Fruit fly (Drosophila melanogaster): ENCODE results near the gene ppk5.

ppk5 gene

dm6 chr3L:21568848-21569372 lies 34.5 kb downstream of the ppk5 start, which contains the start of the genes CRIF and SMC5 (continued):
- TF ChIP-seq CG1647 (GFP tag; optimal IDR thresholded peaks at IDR 0.05) (peak; percentile 56), Tbp (GFP tag; optimal IDR thresholded peaks at IDR 0.05) (no peak), al (GFP tag; IDR thresholded peaks at IDR 0.05) (peak; percentile 32), vfl (GFP tag; optimal IDR thresholded peaks at IDR 0.05) (peak; percentile 46), pnt (GFP tag; optimal IDR thresholded peaks at IDR 0.05) (peak; percentile 30), CG18764 (GFP tag; optimal IDR thresholded peaks at IDR 0.05) (peak; percentile 99), dmrt99B (tag; optimal IDR thresholded peaks at IDR 0.05) (no peak), Aef1 (GFP tag; IDR thresholded peaks at IDR 0.05) (peak; percentile 45; the same call in 1 of the 3 replicates), Sin3A (optimal IDR thresholded peaks at IDR 0.05) (peak; percentile 35), CG9932 (GFP tag; IDR thresholded peaks at IDR 0.05) (peak; percentile 82), ro (GFP tag; IDR thresholded peaks at IDR 0.05) (no peak), CG13296 (GFP tag; optimal IDR thresholded peaks at IDR 0.05) (peak; percentile 35), CG5953 (GFP tag; IDR thresholded peaks at IDR 0.05) (no peak), Meics (GFP tag; optimal IDR thresholded peaks at IDR 0.05) (no peak), E2f1 (GFP tag; IDR thresholded peaks at IDR 0.05) (peak; percentile 44; the same call in 1 of the 2 replicates), CG10565 (GFP tag; optimal IDR thresholded peaks at IDR 0.05) (no peak), CG6254 (GFP tag; optimal IDR thresholded peaks at IDR 0.05) (no peak), chif (GFP tag; optimal IDR thresholded peaks at IDR 0.05) (peak; percentile 51 to 70), CG2120 (GFP tag; optimal IDR thresholded peaks at IDR 0.05) (peak; percentile 88), CG3995 (GFP tag; optimal IDR thresholded peaks at IDR 0.05) (peak; percentile 34), sqz (GFP tag; optimal IDR thresholded peaks at IDR 0.05) (no peak), BEAF-32 (GFP tag; optimal IDR thresholded peaks at IDR 0.05) (peak; percentile 57), grau (tag; optimal IDR thresholded peaks at IDR 0.05) (peak; percentile 78), Elba2 (GFP tag; optimal IDR thresholded peaks at IDR 0.05) (peak; percentile 39), Sox100B (GFP tag; optimal IDR thresholded peaks at IDR 0.05) (peak; percentile 61), kni (GFP tag; optimal IDR thresholded peaks at IDR 0.05) (no peak), gcm (GFP tag; optimal IDR thresholded peaks at IDR 0.05) (peak; percentile 84), pzg (GFP tag; optimal IDR thresholded peaks at IDR 0.05) (peak; percentile 39), CG18011 (GFP tag; optimal IDR thresholded peaks at IDR 0.05) (peak; percentile 18), CG3281 (GFP tag; optimal IDR thresholded peaks at IDR 0.05) (peak; percentile 64), Hmr (GFP tag; optimal IDR thresholded peaks at IDR 0.05) (no peak), Gug (GFP tag; IDR thresholded peaks at IDR 0.05) (no peak), usp (GFP tag; optimal IDR thresholded peaks at IDR 0.05) (no peak), Chrac-16 (GFP tag; optimal IDR thresholded peaks at IDR 0.05) (peak; percentile 68), MBD-R2 (GFP tag; IDR thresholded peaks at IDR 0.05) (peak; percentile 39), CG34224 (GFP tag; IDR thresholded peaks at IDR 0.05; ENCODE audit: partially characterized antibody) (no peak), CG3407 (GFP tag; optimal IDR thresholded peaks at IDR 0.05) (no peak), Mad (GFP tag; optimal IDR thresholded peaks at IDR 0.05) (peak; percentile 56), D19B (GFP tag; optimal IDR thresholded peaks at IDR 0.05) (peak; percentile 31), Bgb (GFP tag; IDR thresholded peaks at IDR 0.05; ENCODE audit: partially characterized antibody) (no peak), CG4424 (GFP tag; optimal IDR thresholded peaks at IDR 0.05) (peak; percentile 68), Ets65A (GFP tag) (no peak), CG7271 (tag; optimal IDR thresholded peaks at IDR 0.05) (no peak), Spps (tag; optimal IDR thresholded peaks at IDR 0.05) (peak; percentile 15), nmo (GFP tag; optimal IDR thresholded peaks at IDR 0.05) (peak; percentile 81), crc (GFP tag; optimal IDR thresholded peaks at IDR 0.05) (no peak), CG3065 (GFP tag; optimal IDR thresholded peaks at IDR 0.05) (peak; percentile 9), Asciz (GFP tag; optimal IDR thresholded peaks at IDR 0.05) (no peak), Nf-YC (tag; optimal IDR thresholded peaks at IDR 0.05) (peak; percentile 70), Fer2 (tag; optimal IDR thresholded peaks at IDR 0.05) (peak; percentile 52), gro (GFP tag; optimal IDR thresholded peaks at IDR 0.05) (peak; percentile 56)

All from whole organism, embryonic.